Fruit fly (Drosophila melanogaster): ENCODE measurements around the gene Strump.

Strump gene

DNA sequence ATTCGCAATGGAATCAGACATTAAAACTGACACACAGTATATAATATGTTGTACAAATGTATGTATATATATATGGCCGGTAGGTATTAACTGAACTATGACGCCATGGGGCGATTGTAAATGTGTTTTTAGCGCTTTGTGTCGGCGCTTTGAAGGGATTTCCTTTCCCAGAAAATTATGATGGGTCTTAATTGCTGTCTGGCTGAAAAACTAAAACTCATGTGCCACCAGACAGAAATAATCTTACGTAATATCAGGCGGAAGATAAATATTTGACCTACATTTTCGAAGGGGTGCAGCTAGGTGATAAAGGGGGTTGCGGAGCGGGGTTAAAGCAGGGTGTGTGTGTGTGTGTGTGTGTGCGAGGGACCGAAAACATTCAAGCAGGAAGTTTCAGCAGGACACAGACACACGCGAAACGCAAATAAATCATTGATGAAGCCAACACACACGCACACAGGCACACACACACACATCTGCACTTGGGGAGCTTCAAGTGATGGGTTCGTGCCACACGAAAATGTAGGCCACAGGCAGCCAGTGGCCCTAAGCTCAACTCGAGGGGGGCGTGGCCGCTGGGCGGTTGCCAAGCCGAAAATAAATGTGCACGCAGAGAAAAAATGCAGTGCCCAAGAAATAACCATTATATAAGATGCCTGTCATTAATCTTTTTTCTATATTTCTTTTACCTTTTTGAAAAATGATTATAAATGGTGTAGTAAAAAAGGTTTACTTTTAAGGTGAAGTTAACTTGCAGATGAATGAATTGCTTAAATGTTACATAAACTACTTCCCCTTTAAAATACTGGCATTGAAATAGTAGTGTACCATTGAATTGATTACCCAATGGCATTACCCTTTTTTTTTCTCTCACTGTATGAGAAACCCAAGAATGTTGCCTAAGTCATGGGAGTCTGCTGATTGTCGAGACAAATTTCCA, 35.7 kb downstream of the Strump start (continued):
- TF ChIP-seq CG3995 (GFP tag; optimal IDR thresholded peaks at IDR 0.05) (peak; percentile 3), Drgx (GFP tag; IDR thresholded peaks at IDR 0.05) (peak; percentile 36), CG15011 (GFP tag; optimal IDR thresholded peaks at IDR 0.05) (peak; percentile 2), CG11398 (GFP tag; optimal IDR thresholded peaks at IDR 0.05) (no peak), CG11560 (tag; IDR thresholded peaks at IDR 0.05) (no peak), dati (GFP tag; IDR thresholded peaks at IDR 0.05) (no peak), cas (GFP tag; IDR thresholded peaks at IDR 0.05) (no peak), eve (GFP tag; optimal IDR thresholded peaks at IDR 0.05) (peak in 1 of 2 experiments; percentile 91), prd (optimal IDR thresholded peaks at IDR 0.05) (no peak), prd (GFP tag; IDR thresholded peaks at IDR 0.05) (peak; percentile 34; the same call in 1 of the 3 replicates), ssp (GFP tag; IDR thresholded peaks at IDR 0.05) (peak; percentile 32; the same call in 1 of the 2 replicates), MESR4 (GFP tag; optimal IDR thresholded peaks at IDR 0.05) (no peak), Sin3A (optimal IDR thresholded peaks at IDR 0.05) (no peak), CG9727 (GFP tag; optimal IDR thresholded peaks at IDR 0.05) (peak; percentile 51), Myb (GFP tag; optimal IDR thresholded peaks at IDR 0.05) (no peak), scrt (GFP tag; optimal IDR thresholded peaks at IDR 0.05) (peak; percentile 35), CG6813 (GFP tag; optimal IDR thresholded peaks at IDR 0.05) (peak; percentile 29), Fer2 (tag; optimal IDR thresholded peaks at IDR 0.05) (peak; percentile 15), Ets97D (GFP tag; optimal IDR thresholded peaks at IDR 0.05) (no peak), HLH54F (GFP tag; optimal IDR thresholded peaks at IDR 0.05) (peak; percentile 34), Ptx1 (GFP tag; IDR thresholded peaks at IDR 0.05) (peak; percentile 61), CG10543 (GFP tag; optimal IDR thresholded peaks at IDR 0.05) (no peak), pan (optimal IDR thresholded peaks at IDR 0.05) (no peak), pan (GFP tag; optimal IDR thresholded peaks at IDR 0.05 in 1 of 2, IDR thresholded peaks at IDR 0.05 in 1 of 2) (peak in 1 of 2 experiments; percentile 51), CG3065 (GFP tag; optimal IDR thresholded peaks at IDR 0.05) (peak; percentile 16), CG8089 (GFP tag; optimal IDR thresholded peaks at IDR 0.05) (peak; percentile 10), CG8290 (GFP tag; optimal IDR thresholded peaks at IDR 0.05) (peak; percentile 10), CG8290 (tag; optimal IDR thresholded peaks at IDR 0.05) (no peak), insv (GFP tag; optimal IDR thresholded peaks at IDR 0.05) (no peak), Opbp (GFP tag; IDR thresholded peaks at IDR 0.05; ENCODE audit: partially characterized antibody) (no peak), Atf3 (GFP tag; optimal IDR thresholded peaks at IDR 0.05) (peak; percentile 9), Xbp1 (GFP tag; optimal IDR thresholded peaks at IDR 0.05) (peak; percentile 60), inv (GFP tag; IDR thresholded peaks at IDR 0.05; ENCODE audit: partially characterized antibody) (no peak), ab (GFP tag; optimal IDR thresholded peaks at IDR 0.05) (no peak), CG31224 (GFP tag; IDR thresholded peaks at IDR 0.05) (peak; percentile 48; the same call in 1 of the 2 replicates), ash1 (GFP tag; optimal IDR thresholded peaks at IDR 0.05) (no peak), tgo (GFP tag; IDR thresholded peaks at IDR 0.05) (peak; percentile 35; the same call in 2 of the 3 replicates), ase (GFP tag; IDR thresholded peaks at IDR 0.05) (no peak), CG2120 (GFP tag; optimal IDR thresholded peaks at IDR 0.05) (peak; percentile 72), CG15073 (GFP tag; optimal IDR thresholded peaks at IDR 0.05) (no peak), fd96Cb (tag; optimal IDR thresholded peaks at IDR 0.05) (peak; percentile 68), CG10654 (GFP tag; optimal IDR thresholded peaks at IDR 0.05) (peak; percentile 16), br (optimal IDR thresholded peaks at IDR 0.05) (no peak), dmrt99B (tag; optimal IDR thresholded peaks at IDR 0.05) (peak; percentile 79), mirr (GFP tag; optimal IDR thresholded peaks at IDR 0.05) (no peak), CG10147 (GFP tag; optimal IDR thresholded peaks at IDR 0.05) (peak; percentile 25), Hmr (GFP tag; optimal IDR thresholded peaks at IDR 0.05) (peak; percentile 63), CG5180 (GFP tag; optimal IDR thresholded peaks at IDR 0.05) (no peak), CG31365 (tag; optimal IDR thresholded peaks at IDR 0.05) (no peak), Antp (GFP tag; optimal IDR thresholded peaks at IDR 0.05) (peak; percentile 14)
